Fruit fly (Drosophila melanogaster) whole organism: ENCODE data around the gene Edc3.

ENCODE experiments used
- pan ChIP-seq: fragments of >200 bp; optimal IDR thresholded peaks from 2 replicates; lab custom pipeline; 2017
- psq ChIP-seq: fragments of >200 bp; optimal IDR thresholded peaks from 2 replicates; lab custom pipeline; 2017

DNA sequence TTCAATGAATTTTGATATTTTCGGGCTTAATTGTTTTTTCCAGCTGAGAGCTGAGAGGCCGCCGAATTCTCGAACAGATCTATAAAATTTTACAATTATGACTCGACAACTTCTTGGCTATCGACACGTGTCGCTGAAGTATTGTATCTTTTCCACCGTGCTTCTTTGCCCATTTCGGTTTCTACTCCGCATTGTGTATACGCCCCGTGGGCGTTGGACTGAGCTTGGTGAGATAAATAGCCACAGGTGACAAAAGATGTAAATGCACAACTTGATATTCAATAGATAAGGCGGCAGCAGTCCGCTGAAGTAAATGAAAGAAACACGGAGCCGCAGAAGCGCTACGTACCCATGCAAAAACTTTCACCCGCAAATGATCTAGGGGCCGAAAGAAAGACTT is 36.4 kb downstream of the Edc3 start:
- no peak for TF ChIP-seq psq (lab: Kevin White, UChicago)
- TF ChIP-seq pan = no peak
